Worm (Caenorhabditis elegans): ENCODE results near the gene pgph-3.
"Not testable (repeated sequence)": the region's sequence is repeated elsewhere in the genome, so short reads cannot be mapped to it uniquely, and the experiment has no call there.

Gene pgph-3

ce11 chrV:5756193-5756592 is 7.5 kb downstream of the pgph-3 start, which contains the start of gene C53A3.3:
Gene C53A3.3 (plus strand): TSS chrV:5756493.
- TF ChIP-seq C34B4.2 (tag; optimal IDR thresholded peaks at IDR 0.05) (no peak), fos-1 (tag; optimal IDR thresholded peaks at IDR 0.05) (no peak), vab-15 (tag; optimal IDR thresholded peaks at IDR 0.05) (no peak), rnt-1 (tag; optimal IDR thresholded peaks at IDR 0.05) (no peak), nhr-90 (tag; optimal IDR thresholded peaks at IDR 0.05; ENCODE audit: poor library complexity) (no peak), nhr-237 (tag; optimal IDR thresholded peaks at IDR 0.05) (no peak), egl-27 (tag; optimal IDR thresholded peaks at IDR 0.05) (no peak), mdl-1 (tag; optimal IDR thresholded peaks at IDR 0.05) (no peak)

- not testable (repeated sequence) for TF ChIP-seq mep-1 (tag; optimal IDR thresholded peaks at IDR 0.05); alr-1 (tag; optimal IDR thresholded peaks at IDR 0.05; ENCODE audit: borderline replicate concordance); C34B4.2 (tag; optimal IDR thresholded peaks at IDR 0.05)
Observed at ce11 chrV:5755203-5755693, 8.4 kb downstream of the pgph-3 start, which contains the start of gene K09H11.11. Gene K09H11.11 (minus strand): TSS chrV:5755253.

ce11 chrV:5753432-5753831 is 10.2 kb downstream of the pgph-3 start, which contains the start of gene pgph-1:
Gene pgph-1 (minus strand): TSS chrV:5753532.
- no peak for TF ChIP-seq aly-2 (tag; optimal IDR thresholded peaks at IDR 0.05)
- TF ChIP-seq C04F5.9 (tag; optimal IDR thresholded peaks at IDR 0.05), result no peak
- TF ChIP-seq jun-1 (tag; optimal IDR thresholded peaks at IDR 0.05), result no peak
- no peak for TF ChIP-seq isw-1 (GFP tag; IDR thresholded peaks at IDR 0.05)
- TF ChIP-seq sup-37 (GFP tag; optimal IDR thresholded peaks at IDR 0.05), result no peak
- TF ChIP-seq nhr-28 (tag; optimal IDR thresholded peaks at IDR 0.05), result no peak
- no peak for TF ChIP-seq pax-3 (tag; optimal IDR thresholded peaks at IDR 0.05)
- no peak for TF ChIP-seq nhr-47 (tag; optimal IDR thresholded peaks at IDR 0.05)
- no peak for TF ChIP-seq nhr-12 (tag; optimal IDR thresholded peaks at IDR 0.05)
- TF ChIP-seq ces-1 (GFP tag; optimal IDR thresholded peaks at IDR 0.05), result no peak
- no peak for TF ChIP-seq lin-13 (GFP tag; optimal IDR thresholded peaks at IDR 0.05)
- no peak for TF ChIP-seq nhr-77 (tag; optimal IDR thresholded peaks at IDR 0.05)
- TF ChIP-seq xbp-1 (tag; optimal IDR thresholded peaks at IDR 0.05), result no peak
- no peak for TF ChIP-seq Y116A8C.19 (tag; optimal IDR thresholded peaks at IDR 0.05; ENCODE audit: borderline replicate concordance)

ce11 chrV:5747519-5747918 is 16.1 kb downstream of the pgph-3 start, which contains the start of gene acds-10:
Gene acds-10 (plus strand): TSS chrV:5747819.
- TF ChIP-seq hlh-17 (GFP tag; optimal IDR thresholded peaks at IDR 0.05; ENCODE audit: borderline replicate concordance) (no peak), efl-1 (optimal IDR thresholded peaks at IDR 0.05) (no peak), efl-1 (GFP tag; optimal IDR thresholded peaks at IDR 0.05 in 1 of 2) (peak in 1 of 2 experiments; percentile 18)

ce11 chrV:5746237-5746636 is 17.4 kb downstream of the pgph-3 start:
- TF ChIP-seq lir-3 (tag; optimal IDR thresholded peaks at IDR 0.05; ENCODE audit: poor library complexity) (no peak), ceh-63 (GFP tag; optimal IDR thresholded peaks at IDR 0.05) (peak; percentile 77)

- TF ChIP-seq ceh-63 (GFP tag; optimal IDR thresholded peaks at IDR 0.05), result no peak
- TF ChIP-seq nhr-19 (GFP tag; conservative IDR thresholded peaks at IDR 0.05), result no peak
- TF ChIP-seq sup-37 (GFP tag; optimal IDR thresholded peaks at IDR 0.05), result no peak
- TF ChIP-seq lir-3 (tag; optimal IDR thresholded peaks at IDR 0.05; ENCODE audit: poor library complexity), result no peak
- TF ChIP-seq ceh-82 (tag; optimal IDR thresholded peaks at IDR 0.05), result no peak
- no peak for TF ChIP-seq unc-30 (tag; optimal IDR thresholded peaks at IDR 0.05)
- no peak for TF ChIP-seq nhr-28 (tag; optimal IDR thresholded peaks at IDR 0.05)
- TF ChIP-seq ces-1 (GFP tag; optimal IDR thresholded peaks at IDR 0.05), result no peak
- peak; percentile 22 for TF ChIP-seq nhr-47 (tag; optimal IDR thresholded peaks at IDR 0.05)
- no peak for TF ChIP-seq ets-5 (GFP tag; IDR thresholded peaks at IDR 0.05)
- no peak for TF ChIP-seq nhr-85 (tag)
- no peak for TF ChIP-seq elt-2 (tag; optimal IDR thresholded peaks at IDR 0.05)
- no peak for TF ChIP-seq snpc-4 (tag; optimal IDR thresholded peaks at IDR 0.05)
- peak; percentile 87 for TF ChIP-seq dsc-1 (tag; optimal IDR thresholded peaks at IDR 0.05)
- TF ChIP-seq F16B12.6 (tag; optimal IDR thresholded peaks at IDR 0.05), result no peak
- TF ChIP-seq egl-13 (tag; optimal IDR thresholded peaks at IDR 0.05), result peak; percentile 55
- TF ChIP-seq tbx-2 (tag; optimal IDR thresholded peaks at IDR 0.05), result no peak
- TF ChIP-seq Y116A8C.19 (tag; optimal IDR thresholded peaks at IDR 0.05; ENCODE audit: borderline replicate concordance), result no peak
- TF ChIP-seq hlh-17 (GFP tag; optimal IDR thresholded peaks at IDR 0.05; ENCODE audit: borderline replicate concordance), result no peak
- no peak for TF ChIP-seq rnt-1 (tag; optimal IDR thresholded peaks at IDR 0.05)
- no peak for TF ChIP-seq blmp-1 (tag; optimal IDR thresholded peaks at IDR 0.05)
- TF ChIP-seq nhr-76 (tag; optimal IDR thresholded peaks at IDR 0.05), result no peak
Observed at ce11 chrV:5741237-5741636, 22.4 kb downstream of the pgph-3 start.

All from whole organism, L1 larva.